Fruit fly (Drosophila melanogaster): ENCODE results near the gene CG34241.

DNA sequence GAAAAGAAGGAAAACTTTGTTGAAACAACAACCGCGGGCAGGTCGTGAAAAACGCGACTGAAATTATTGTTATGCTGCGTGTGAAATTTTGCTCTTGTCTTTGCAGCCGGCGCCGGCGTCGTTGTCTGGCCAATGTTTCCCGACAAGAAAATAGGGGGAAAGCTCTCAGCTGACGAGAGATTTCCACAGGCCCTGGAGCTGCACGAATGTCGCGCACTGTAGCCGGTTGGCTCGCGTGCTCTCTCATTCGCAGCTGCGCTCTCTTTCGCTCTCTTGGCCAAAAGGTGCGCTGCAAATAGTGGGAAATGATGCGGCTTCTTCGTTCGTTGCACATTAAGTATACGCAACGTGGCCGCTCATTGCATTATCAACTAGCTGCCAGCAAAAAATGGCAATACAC is 35.9 kb downstream of the CG34241 start, which contains the start of gene CG9760:
- TF ChIP-seq fru (GFP tag; optimal IDR thresholded peaks at IDR 0.05): no peak
- no peak for TF ChIP-seq pan (optimal IDR thresholded peaks at IDR 0.05)
- no peak for TF ChIP-seq OdsH (GFP tag; optimal IDR thresholded peaks at IDR 0.05)
- no peak for TF ChIP-seq CG32264 (GFP tag; optimal IDR thresholded peaks at IDR 0.05)
- TF ChIP-seq dsf (GFP tag; optimal IDR thresholded peaks at IDR 0.05; ENCODE audit: borderline replicate concordance): no peak
- no peak for TF ChIP-seq Abd-B (GFP tag; optimal IDR thresholded peaks at IDR 0.05)

Data from whole organism, wandering third instar larva.